Worm (Caenorhabditis elegans) whole organism, L4 larva: Measurements from ENCODE around the gene rsks-1.

Experiments
- ama-1 ChIP-seq: fragments of 150-350 bp; optimal IDR thresholded peaks from 2 replicates; lab custom pipeline; 2014; ENCODE audit warnings: inconsistent platforms, mixed read lengths
- daf-16 ChIP-seq, 3 experiments: sonication (generic microtip); optimal IDR thresholded peaks; 2 replicates each; lab custom pipeline; 2016 to 2017; ENCODE audit warnings: missing genetic modification characterization in 3 of 3, missing genetic modification reagents in 3 of 3, mild to moderate bottlenecking in 2 of 3, missing compliant biosample characterization in 2 of 3, missing biosample characterization in 1 of 3, moderate library complexity in 1 of 3
- hlh-11 ChIP-seq: fragments of 200-800 bp; sonication (Bioruptor generic); optimal IDR thresholded peaks from 2 replicates; lab custom pipeline; 2018; ENCODE audit warnings: mild to moderate bottlenecking, missing genetic modification characterization, missing compliant biosample characterization
- hlh-30 ChIP-seq: sonication (generic microtip); optimal IDR thresholded peaks from 2 replicates; lab custom pipeline; 2017; ENCODE audit warnings: antibody characterized with exemption, mild to moderate bottlenecking, missing genetic modification characterization, missing compliant biosample characterization; ENCODE audit not compliant: insufficient read depth
- lin-1 ChIP-seq: fragments of 200-800 bp; sonication (Bioruptor generic); IDR thresholded peaks from 2 replicates; pipeline ENCODE4 v1.3.6; 2022; ENCODE audit warnings: missing genetic modification reagents, missing genetic modification characterization, missing compliant biosample characterization
- lin-13 ChIP-seq: fragments of 150-350 bp; optimal IDR thresholded peaks from 2 replicates; lab custom pipeline; 2014; ENCODE audit warnings: missing biosample characterization, missing genetic modification reagents, missing genetic modification characterization
- lin-29 ChIP-seq: fragments of 200-800 bp; sonication (Bioruptor generic); IDR thresholded peaks from 2 replicates; pipeline ENCODE4 v1.3.6; 2022; ENCODE audit warnings: missing genetic modification reagents, missing genetic modification characterization, missing compliant biosample characterization
- nhr-237 ChIP-seq: sonication (generic microtip); optimal IDR thresholded peaks from 2 replicates; lab custom pipeline; 2017; ENCODE audit warnings: missing biosample characterization, missing genetic modification characterization
- pha-4 ChIP-seq, 2 experiments: fragments of 150-350 bp in 1 of 2; fragments of 200-800 bp in 1 of 2; sonication (Bioruptor generic) in 1 of 2; IDR thresholded peaks in 1 of 2; optimal IDR thresholded peaks in 1 of 2; 2 replicates each; pipeline versions ENCODE4 v1.3.6 to Lab custom; 2014 to 2022; ENCODE audit warnings: missing genetic modification characterization in 2 of 2, missing genetic modification reagents in 2 of 2, missing biosample characterization in 1 of 2, missing compliant biosample characterization in 1 of 2
- snpc-4 ChIP-seq: fragments of 150-350 bp; optimal IDR thresholded peaks from 2 replicates; lab custom pipeline; 2014; ENCODE audit warnings: missing biosample characterization, missing genetic modification characterization
- unc-130 ChIP-seq: sonication (generic microtip); optimal IDR thresholded peaks from 2 replicates; lab custom pipeline; 2016; ENCODE audit warnings: missing genetic modification reagents, missing genetic modification characterization, missing compliant biosample characterization
- zfp-3 ChIP-seq: fragments of 200-800 bp; sonication (Bioruptor generic); conservative IDR thresholded peaks from 2 replicates; pipeline ENCODE4 v1.3.6; 2022; ENCODE audit warnings: missing genetic modification reagents, missing genetic modification characterization, missing compliant biosample characterization

ce11 chrIII:11218150-11218841 is 26.6 kb upstream of the rsks-1 start, which contains the start of the genes tbx-34 and wht-8:
- TF ChIP-seq snpc-4 (no peak), nhr-237 (no peak), lin-29 (no peak), ama-1 (lab: Kevin White, UChicago) (no peak), lin-13 (no peak), hlh-11 (tag; lab: Kevin White, UChicago) (no peak), hlh-30 (no peak), pha-4 (GFP tag; IDR thresholded peaks at IDR 0.05; lab: Robert Waterston, UW) (no peak), pha-4 (tag; optimal IDR thresholded peaks at IDR 0.05; lab: Kevin White, UChicago) (no peak), lin-1 (no peak), zfp-3 (GFP tag; lab: Robert Waterston, UW) (no peak), daf-16 (GFP tag; optimal IDR thresholded peaks at IDR 0.05; lab: Kevin White, UChicago) (no peak), daf-16 (tag; optimal IDR thresholded peaks at IDR 0.05; lab: Kevin White, UChicago) (no peak), unc-130 (GFP tag; lab: Kevin White, UChicago) (no peak)
